Fruit fly (Drosophila melanogaster): ENCODE results near the gene fid.

The fid gene

DNA sequence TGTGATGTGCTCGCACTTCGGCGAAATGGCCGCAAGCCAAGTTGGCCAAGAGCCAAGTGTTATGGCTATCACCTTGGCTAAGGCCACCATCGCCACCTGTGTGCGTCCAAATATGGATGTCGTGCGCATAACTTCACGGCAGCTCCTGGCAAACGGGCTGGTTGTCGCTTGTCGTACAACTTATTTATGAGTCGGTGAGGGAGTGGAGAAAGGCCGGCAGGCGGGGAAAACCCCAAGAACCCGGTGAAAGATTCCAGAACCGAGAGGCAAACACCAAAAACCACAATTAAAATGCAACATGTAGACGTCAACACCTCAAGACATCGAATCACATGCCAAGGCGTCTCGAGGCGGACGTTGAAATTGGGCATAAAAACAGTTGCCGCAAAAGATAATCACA, 42.4 kb downstream of the fid start:
- TF ChIP-seq CG11294 (GFP tag; IDR thresholded peaks at IDR 0.05), result no peak
- TF ChIP-seq svp (GFP tag), result peak; percentile 36
- TF ChIP-seq spab (GFP tag; optimal IDR thresholded peaks at IDR 0.05), result no peak
- TF ChIP-seq Eip75B (GFP tag; optimal IDR thresholded peaks at IDR 0.05), result no peak
- no peak for TF ChIP-seq CG16779 (tag; optimal IDR thresholded peaks at IDR 0.05)
- TF ChIP-seq salr (GFP tag; optimal IDR thresholded peaks at IDR 0.05), result no peak

- no peak for TF ChIP-seq salr (GFP tag; optimal IDR thresholded peaks at IDR 0.05)
- no peak for TF ChIP-seq Eip93F (GFP tag; optimal IDR thresholded peaks at IDR 0.05)
- TF ChIP-seq CG15336 (GFP tag; IDR thresholded peaks at IDR 0.05), result peak; percentile 64
- TF ChIP-seq CG31627 (GFP tag; optimal IDR thresholded peaks at IDR 0.05), result no peak
- TF ChIP-seq CG11294 (GFP tag; IDR thresholded peaks at IDR 0.05), result no peak
- no peak for TF ChIP-seq fd85E (GFP tag; optimal IDR thresholded peaks at IDR 0.05)
- peak; percentile 7 for TF ChIP-seq cyc (GFP tag; optimal IDR thresholded peaks at IDR 0.05)
- peak; percentile 5 for TF ChIP-seq CG4318 (GFP tag; optimal IDR thresholded peaks at IDR 0.05)
- peak; percentile 64 for TF ChIP-seq dsx (GFP tag; optimal IDR thresholded peaks at IDR 0.05; ENCODE audit: poor library complexity, severe bottlenecking)
- no peak for TF ChIP-seq CG9139 (GFP tag; optimal IDR thresholded peaks at IDR 0.05)
- no peak for TF ChIP-seq Hr38 (GFP tag; optimal IDR thresholded peaks at IDR 0.05)
- no peak for TF ChIP-seq net (GFP tag; optimal IDR thresholded peaks at IDR 0.05)
- TF ChIP-seq Ets21C (GFP tag; optimal IDR thresholded peaks at IDR 0.05), result no peak
- TF ChIP-seq ss (GFP tag; optimal IDR thresholded peaks at IDR 0.05), result peak; percentile 34 to 96
- peak; percentile 30 for TF ChIP-seq CG10631 (GFP tag; optimal IDR thresholded peaks at IDR 0.05)
- peak; percentile 67 for TF ChIP-seq Ets96B (tag; optimal IDR thresholded peaks at IDR 0.05)
- TF ChIP-seq achi (GFP tag; optimal IDR thresholded peaks at IDR 0.05), result peak; percentile 53
- TF ChIP-seq Gug (GFP tag; IDR thresholded peaks at IDR 0.05), result 0 out of 2 replicates have a peak, but pooled peaks have one; percentile 11
- TF ChIP-seq Hr4 (GFP tag; optimal IDR thresholded peaks at IDR 0.05), result peak; percentile 6
- no peak for TF ChIP-seq CG6792 (GFP tag; optimal IDR thresholded peaks at IDR 0.05)
- TF ChIP-seq CG8319 (GFP tag; optimal IDR thresholded peaks at IDR 0.05), result no peak
- TF ChIP-seq CG8119 (GFP tag; IDR thresholded peaks at IDR 0.05), result peak; percentile 59; the same call in 2 of the 3 replicates
- no peak for TF ChIP-seq vri (GFP tag; optimal IDR thresholded peaks at IDR 0.05)
- no peak for TF ChIP-seq fkh (GFP tag; optimal IDR thresholded peaks at IDR 0.05)
- TF ChIP-seq CG6854 (GFP tag; optimal IDR thresholded peaks at IDR 0.05), result no peak
- TF ChIP-seq dac (GFP tag; optimal IDR thresholded peaks at IDR 0.05), result no peak
- no peak for TF ChIP-seq Hr39 (GFP tag; optimal IDR thresholded peaks at IDR 0.05)
- no peak for TF ChIP-seq Sox15 (GFP tag; optimal IDR thresholded peaks at IDR 0.05)
- no peak for TF ChIP-seq Lpt (GFP tag; optimal IDR thresholded peaks at IDR 0.05)
- TF ChIP-seq spab (GFP tag; optimal IDR thresholded peaks at IDR 0.05), result peak; percentile 43
- TF ChIP-seq CG8632 (GFP tag; optimal IDR thresholded peaks at IDR 0.05), result no peak
- peak; percentile 50 for TF ChIP-seq CG1621 (tag; optimal IDR thresholded peaks at IDR 0.05)
- no peak for TF ChIP-seq Blimp-1 (GFP tag; optimal IDR thresholded peaks at IDR 0.05)
- TF ChIP-seq CG11762 (GFP tag; optimal IDR thresholded peaks at IDR 0.05; ENCODE audit: insufficient read depth), result no peak
- peak; percentile 18 for TF ChIP-seq Smox (GFP tag; optimal IDR thresholded peaks at IDR 0.05)
- no peak for TF ChIP-seq CG7368 (GFP tag; optimal IDR thresholded peaks at IDR 0.05)
- TF ChIP-seq CG6808 (GFP tag; optimal IDR thresholded peaks at IDR 0.05), result peak; percentile 48
- TF ChIP-seq Eip75B (GFP tag; optimal IDR thresholded peaks at IDR 0.05), result no peak
- TF ChIP-seq OdsH (GFP tag; optimal IDR thresholded peaks at IDR 0.05), result peak; percentile 31
- peak; percentile 59 for TF ChIP-seq esn (GFP tag; optimal IDR thresholded peaks at IDR 0.05)
- peak; percentile 44 for TF ChIP-seq Met (GFP tag; optimal IDR thresholded peaks at IDR 0.05)
- peak; percentile 79 for TF ChIP-seq CG3032 (tag; optimal IDR thresholded peaks at IDR 0.05)
- 0 out of 3 replicates have a peak, but pooled peaks have one; percentile 9 for TF ChIP-seq eg (GFP tag; IDR thresholded peaks at IDR 0.05)
- TF ChIP-seq pdm3 (GFP tag; optimal IDR thresholded peaks at IDR 0.05), result no peak
- TF ChIP-seq CG16779 (tag; optimal IDR thresholded peaks at IDR 0.05), result no peak
- TF ChIP-seq CG34406 (GFP tag; optimal IDR thresholded peaks at IDR 0.05), result peak; percentile 10
These were observed 43.2 kb downstream of the fid start for dm6 chr3R:26012801-26013663.
